Fruit fly (Drosophila melanogaster) whole organism, embryonic: ENCODE measurements around the gene CG10337.

ENCODE experiments used
- Aef1 ChIP-seq: fragments of 200-800 bp; sonication (Bioruptor generic); IDR thresholded peaks from 3 replicates; pipeline ENCODE4 v1.3.6; 2022; ENCODE audit warnings: missing biosample characterization, missing genetic modification characterization
- BtbVII ChIP-seq: fragments of 200-800 bp; sonication (Bioruptor generic); optimal IDR thresholded peaks from 3 replicates; lab custom pipeline; 2017; ENCODE audit warnings: missing biosample characterization, mild to moderate bottlenecking, missing genetic modification characterization
- CG10147 ChIP-seq: fragments of 200-800 bp; sonication (Bioruptor generic); optimal IDR thresholded peaks from 2 replicates; lab custom pipeline; 2019; ENCODE audit warnings: missing biosample characterization, mild to moderate bottlenecking, missing genetic modification characterization, moderate library complexity
- CG11560 ChIP-seq: fragments of 200-800 bp; sonication (Bioruptor generic); IDR thresholded peaks from 3 replicates; pipeline ENCODE4 v1.3.6; 2022; ENCODE audit warnings: missing biosample characterization, missing genetic modification characterization
- CG11695 ChIP-seq: fragments of 200-800 bp; sonication (Bioruptor generic); IDR thresholded peaks from 3 replicates; pipeline ENCODE4 v1.3.6; 2022; ENCODE audit warnings: missing biosample characterization, missing genetic modification characterization
- CG12744 ChIP-seq: fragments of 200-800 bp; sonication (Bioruptor generic); optimal IDR thresholded peaks from 2 replicates; lab custom pipeline; 2016; ENCODE audit warnings: missing biosample characterization, missing genetic modification characterization
- CG14441 ChIP-seq: fragments of 200-800 bp; sonication (Bioruptor generic); IDR thresholded peaks from 2 replicates; pipeline ENCODE4 v1.3.6; 2022; ENCODE audit warnings: missing biosample characterization, missing genetic modification characterization
- CG15479 ChIP-seq: fragments of 200-800 bp; sonication (Bioruptor generic); optimal IDR thresholded peaks from 3 replicates; lab custom pipeline; 2019; ENCODE audit warnings: missing biosample characterization, mild to moderate bottlenecking, missing genetic modification characterization, moderate library complexity
- CG18011 ChIP-seq: fragments of 200-800 bp; sonication (Bioruptor generic); optimal IDR thresholded peaks from 2 replicates; lab custom pipeline; 2017; ENCODE audit warnings: missing biosample characterization, missing genetic modification characterization, mild to moderate bottlenecking, moderate library complexity, missing genotype
- CG2116 ChIP-seq: fragments of 200-800 bp; sonication (Bioruptor generic); optimal IDR thresholded peaks from 3 replicates; lab custom pipeline; 2018; ENCODE audit warnings: missing biosample characterization, mild to moderate bottlenecking, missing genetic modification characterization
- CG2199 ChIP-seq: fragments of 200-800 bp; sonication (Bioruptor generic); IDR thresholded peaks from 3 replicates; pipeline ENCODE4 v1.3.6; 2022; ENCODE audit warnings: missing biosample characterization, missing genetic modification characterization
- CG30020 ChIP-seq: fragments of 200-800 bp; optimal IDR thresholded peaks from 2 replicates; lab custom pipeline; 2019; ENCODE audit warnings: missing biosample characterization, mild to moderate bottlenecking, missing genetic modification characterization, moderate library complexity
- CG32767 ChIP-seq: fragments of 200-800 bp; sonication (Bioruptor generic); IDR thresholded peaks from 2 replicates; pipeline ENCODE4 v1.3.6; 2022; ENCODE audit warnings: missing biosample characterization, missing genetic modification characterization
- CG32772 ChIP-seq: fragments of 200-800 bp; sonication (Bioruptor generic); IDR thresholded peaks from 2 replicates; pipeline ENCODE4 v1.3.6; 2022; ENCODE audit warnings: missing biosample characterization, missing genetic modification characterization
- CG4360 ChIP-seq: fragments of 200-800 bp; sonication (Bioruptor generic); IDR thresholded peaks from 2 replicates; pipeline ENCODE4 v1.3.6; 2022; ENCODE audit warnings: missing biosample characterization, missing genetic modification characterization
- CG6272 ChIP-seq: fragments of 200-800 bp; sonication (Bioruptor generic); IDR thresholded peaks from 2 replicates; pipeline ENCODE4 v1.3.6; 2022; ENCODE audit warnings: missing biosample characterization, missing genetic modification characterization
- CG9215 ChIP-seq: fragments of 200-800 bp; sonication (Bioruptor generic); IDR thresholded peaks from 2 replicates; pipeline ENCODE4 v1.3.6; 2022; ENCODE audit warnings: missing biosample characterization, missing genetic modification characterization
- Dip3 ChIP-seq: fragments of 200-800 bp; sonication (Bioruptor generic); optimal IDR thresholded peaks from 3 replicates; lab custom pipeline; 2016; ENCODE audit warnings: missing biosample characterization, missing genetic modification characterization
- Dll ChIP-seq: fragments of 200-800 bp; sonication (Bioruptor generic); IDR thresholded peaks from 4 replicates; pipeline ENCODE4 v1.3.6; 2022; ENCODE audit warnings: missing biosample characterization, missing genetic modification characterization; ENCODE audit not compliant: partially characterized antibody
- E2f1 ChIP-seq: fragments of 200-800 bp; sonication (Bioruptor generic); IDR thresholded peaks from 2 replicates; pipeline ENCODE4 v1.3.6; 2022; ENCODE audit warnings: missing biosample characterization, missing genetic modification characterization
- Ets65A ChIP-seq: fragments of 200-800 bp; sonication (Bioruptor generic); peaks from one replicate; lab custom pipeline; 2016; ENCODE audit warnings: missing biosample characterization, missing genetic modification characterization
- HLHmδ ChIP-seq: fragments of 200-800 bp; sonication (Bioruptor generic); optimal IDR thresholded peaks from 2 replicates; lab custom pipeline; 2018; ENCODE audit warnings: missing biosample characterization, mild to moderate bottlenecking, missing genetic modification characterization, moderate library complexity
- HmgD ChIP-seq: fragments of 200-800 bp; sonication (Bioruptor generic); optimal IDR thresholded peaks from 3 replicates; lab custom pipeline; 2016; ENCODE audit warnings: missing biosample characterization, missing genetic modification characterization
- Hr3 ChIP-seq: fragments of 200-800 bp; sonication (Bioruptor generic); optimal IDR thresholded peaks from 3 replicates; lab custom pipeline; 2016; ENCODE audit warnings: missing biosample characterization, missing genetic modification characterization
- NfI ChIP-seq: fragments of 200-800 bp; sonication (Bioruptor generic); optimal IDR thresholded peaks from 3 replicates; lab custom pipeline; 2018; ENCODE audit warnings: missing biosample characterization, mild to moderate bottlenecking, missing genetic modification characterization, moderate library complexity
- Pdp1 ChIP-seq, 2 experiments: fragments of 200-800 bp; sonication (Bioruptor generic); optimal IDR thresholded peaks; 3 replicates each; lab custom pipeline; 2016; ENCODE audit warnings: missing biosample characterization in 2 of 2, missing genetic modification characterization in 2 of 2, mild to moderate bottlenecking in 1 of 2, moderate library complexity in 1 of 2
- Ravus ChIP-seq: fragments of 200-800 bp; sonication (Bioruptor generic); IDR thresholded peaks from 2 replicates; pipeline ENCODE4 v1.3.6; 2022; ENCODE audit warnings: missing biosample characterization, missing genetic modification characterization
- Scr ChIP-seq: fragments of 200-800 bp; sonication (Bioruptor generic); IDR thresholded peaks from 2 replicates; pipeline ENCODE4 v1.3.6; 2022; ENCODE audit warnings: missing biosample characterization, missing genetic modification characterization; ENCODE audit not compliant: partially characterized antibody
- Six4 ChIP-seq: fragments of 200-800 bp; sonication (Bioruptor generic); optimal IDR thresholded peaks from 2 replicates; lab custom pipeline; 2016; ENCODE audit warnings: missing biosample characterization, missing genetic modification characterization
- Stat92E ChIP-seq, 3 experiments: fragments of >200 bp in 2 of 3; fragments of 200-800 bp in 1 of 3; sonication (Bioruptor generic) in 1 of 3; optimal IDR thresholded peaks; 2 replicates each; lab custom pipeline; 2017 to 2019; ENCODE audit warnings: missing biosample characterization in 3 of 3, missing genetic modification characterization in 3 of 3, mild to moderate bottlenecking in 1 of 3, moderate library complexity in 1 of 3
- Taf1 ChIP-seq: fragments of 200-800 bp; sonication (Bioruptor generic); IDR thresholded peaks from 2 replicates; pipeline ENCODE4 v1.3.6; 2022; ENCODE audit warnings: missing biosample characterization, missing genetic modification characterization
- chn ChIP-seq: fragments of 200-800 bp; sonication (Bioruptor generic); optimal IDR thresholded peaks from 2 replicates; lab custom pipeline; 2016; ENCODE audit warnings: missing biosample characterization, missing genetic modification characterization
- dimm ChIP-seq: fragments of 200-800 bp; sonication (Bioruptor generic); IDR thresholded peaks from 2 replicates; pipeline ENCODE4 v1.3.6; 2022; ENCODE audit warnings: missing biosample characterization, missing genetic modification characterization
- grau ChIP-seq: fragments of 200-800 bp; optimal IDR thresholded peaks from 3 replicates; lab custom pipeline; 2019; ENCODE audit warnings: missing biosample characterization, mild to moderate bottlenecking, missing genetic modification characterization, moderate library complexity
- grn ChIP-seq: fragments of 200-800 bp; sonication (Bioruptor generic); optimal IDR thresholded peaks from 3 replicates; lab custom pipeline; 2017; ENCODE audit warnings: missing biosample characterization, missing genetic modification characterization
- ham ChIP-seq: fragments of 200-800 bp; sonication (Bioruptor generic); IDR thresholded peaks from 2 replicates; pipeline ENCODE4 v1.3.6; 2022; ENCODE audit warnings: missing biosample characterization, missing genetic modification characterization
- hb ChIP-seq: fragments of 200-800 bp; sonication (Bioruptor generic); IDR thresholded peaks from 3 replicates; pipeline ENCODE4 v1.3.6; 2022; ENCODE audit warnings: missing biosample characterization, missing genetic modification characterization; ENCODE audit not compliant: partially characterized antibody
- hkb ChIP-seq, 2 experiments: fragments of 200-800 bp in 1 of 2; fragments of >200 bp in 1 of 2; sonication (Bioruptor generic) in 1 of 2; IDR thresholded peaks in 1 of 2; optimal IDR thresholded peaks in 1 of 2; 2 replicates each; pipeline versions ENCODE4 v1.3.6 to Lab custom; 2017 to 2022; ENCODE audit warnings: missing biosample characterization in 1 of 2, missing genetic modification characterization in 1 of 2
- klu ChIP-seq: fragments of 200-800 bp; sonication (Bioruptor generic); IDR thresholded peaks from 2 replicates; pipeline ENCODE4 v1.3.6; 2022; ENCODE audit warnings: missing biosample characterization, missing genetic modification characterization
- maf-S ChIP-seq: fragments of 200-800 bp; sonication (Bioruptor generic); optimal IDR thresholded peaks from 2 replicates; lab custom pipeline; 2016; ENCODE audit warnings: missing biosample characterization, missing genetic modification characterization
- org-1 ChIP-seq: fragments of 200-800 bp; sonication (Bioruptor generic); optimal IDR thresholded peaks from 2 replicates; lab custom pipeline; 2017; ENCODE audit warnings: missing biosample characterization, missing genetic modification characterization
- pb ChIP-seq: fragments of 200-800 bp; sonication (Bioruptor generic); optimal IDR thresholded peaks from 3 replicates; lab custom pipeline; 2016; ENCODE audit warnings: missing biosample characterization, missing genetic modification characterization
- pita ChIP-seq: fragments of 200-800 bp; sonication (Bioruptor generic); optimal IDR thresholded peaks from 2 replicates; lab custom pipeline; 2017; ENCODE audit warnings: missing biosample characterization, mild to moderate bottlenecking, missing genetic modification characterization
- repo ChIP-seq: fragments of 200-800 bp; sonication (Bioruptor generic); optimal IDR thresholded peaks from 2 replicates; lab custom pipeline; 2016; ENCODE audit warnings: missing biosample characterization, missing genetic modification characterization
- sim ChIP-seq: fragments of 200-800 bp; sonication (Bioruptor generic); IDR thresholded peaks from 2 replicates; pipeline ENCODE4 v1.3.6; 2022; ENCODE audit warnings: missing biosample characterization, missing genetic modification characterization
- slp2 ChIP-seq: fragments of 200-800 bp; sonication (Bioruptor generic); optimal IDR thresholded peaks from 2 replicates; lab custom pipeline; 2016; ENCODE audit warnings: missing biosample characterization, missing genetic modification characterization
- sug ChIP-seq: fragments of 200-800 bp; optimal IDR thresholded peaks from 2 replicates; lab custom pipeline; 2019; ENCODE audit warnings: missing biosample characterization, mild to moderate bottlenecking, missing genetic modification characterization, moderate library complexity
- tx ChIP-seq: fragments of 200-800 bp; sonication (Bioruptor generic); optimal IDR thresholded peaks from 2 replicates; lab custom pipeline; 2016; ENCODE audit warnings: missing biosample characterization, missing genetic modification characterization
- vfl ChIP-seq: fragments of 200-800 bp; sonication (Bioruptor generic); optimal IDR thresholded peaks from 2 replicates; lab custom pipeline; 2016; ENCODE audit warnings: missing biosample characterization, missing genetic modification characterization
- zfh1 ChIP-seq: fragments of 200-800 bp; sonication (Bioruptor generic); IDR thresholded peaks from 3 replicates; pipeline ENCODE4 v1.3.6; 2022; ENCODE audit warnings: missing biosample characterization, missing genetic modification characterization

The CG10337 gene

dm6 chr2L:19583926-19584392 lies 37.2 kb upstream of the CG10337 start, which contains the start of the genes PCNA2 and CG10366 (continued):
- TF ChIP-seq CG2116 (GFP tag; lab: Kevin White, UChicago), result peak; percentile 66
- TF ChIP-seq Six4 (GFP tag; lab: Kevin White, UChicago), result peak; percentile 44
- peak; percentile 27; the same call in 1 of the 2 replicates for TF ChIP-seq CG32772 (GFP tag; lab: Robert Waterston, UW)
- TF ChIP-seq HLHmδ (GFP tag; lab: Kevin White, UChicago), result no peak
- no peak for TF ChIP-seq sim (GFP tag; lab: Robert Waterston, UW)
- TF ChIP-seq CG14441, result peak; percentile 46; the same call in 1 of the 2 replicates
- TF ChIP-seq sug (tag; lab: Kevin White, UChicago), result peak; percentile 78
- peak; percentile 69 for TF ChIP-seq Dip3 (GFP tag; lab: Kevin White, UChicago)
- no peak for TF ChIP-seq hb (GFP tag; lab: Robert Waterston, UW)
- peak; percentile 34; the same call in 1 of the 3 replicates for TF ChIP-seq Aef1 (GFP tag; lab: Robert Waterston, UW)
- peak; percentile 32 for TF ChIP-seq pb (GFP tag; lab: Kevin White, UChicago)
- peak; percentile 65 for TF ChIP-seq CG9215 (GFP tag; lab: Robert Waterston, UW)
- 0 out of 4 replicates have a peak, but pooled peaks have one; percentile 43 for TF ChIP-seq Dll (GFP tag; lab: Robert Waterston, UW)
- no peak; the same call in 2 of the 3 replicates for TF ChIP-seq CG11695 (GFP tag; lab: Robert Waterston, UW)
- TF ChIP-seq HmgD, result peak; percentile 71
- TF ChIP-seq CG4360 (GFP tag; lab: Robert Waterston, UW), result no peak
- TF ChIP-seq CG18011 (GFP tag; lab: Kevin White, UChicago), result peak; percentile 60
- TF ChIP-seq chn (GFP tag; lab: Kevin White, UChicago), result peak; percentile 61
- peak; percentile 79 for TF ChIP-seq hkb (optimal IDR thresholded peaks at IDR 0.05; lab: Kevin White, UChicago)
- TF ChIP-seq hkb (GFP tag; IDR thresholded peaks at IDR 0.05; lab: Robert Waterston, UW), result 0 out of 2 replicates have a peak, but pooled peaks have one; percentile 23
- peak; percentile 70 for TF ChIP-seq vfl (GFP tag; lab: Kevin White, UChicago)
- TF ChIP-seq CG15479 (GFP tag; lab: Kevin White, UChicago), result no peak
- no peak; the same call in 1 of the 2 replicates for TF ChIP-seq Taf1 (GFP tag; lab: Robert Waterston, UW)
- TF ChIP-seq pita, result no peak
- TF ChIP-seq CG12744 (GFP tag; lab: Kevin White, UChicago), result peak; percentile 38
- no peak for TF ChIP-seq org-1 (GFP tag; lab: Kevin White, UChicago)
- TF ChIP-seq Ravus (GFP tag; lab: Robert Waterston, UW), result no peak
- peak; percentile 14 for TF ChIP-seq BtbVII (GFP tag; lab: Kevin White, UChicago)
- TF ChIP-seq grn (GFP tag; lab: Kevin White, UChicago), result no peak
- peak; percentile 43 for TF ChIP-seq CG10147 (GFP tag; lab: Kevin White, UChicago)
- TF ChIP-seq CG11560 (tag; lab: Robert Waterston, UW), result no peak
- TF ChIP-seq CG32767 (GFP tag; lab: Robert Waterston, UW), result peak; percentile 45; the same call in 1 of the 2 replicates
- TF ChIP-seq Pdp1 (GFP tag; optimal IDR thresholded peaks at IDR 0.05; lab: Kevin White, UChicago), result peak; percentile 45 to 80
- TF ChIP-seq tx (GFP tag; lab: Kevin White, UChicago), result peak; percentile 77
- TF ChIP-seq Hr3, result peak; percentile 59
- TF ChIP-seq CG30020 (tag; lab: Kevin White, UChicago), result peak; percentile 52
- peak; percentile 59 for TF ChIP-seq maf-S (GFP tag; lab: Kevin White, UChicago)
- TF ChIP-seq klu, result peak; percentile 25; the same call in 1 of the 2 replicates
- TF ChIP-seq ham, result no peak
- no peak for TF ChIP-seq E2f1
- peak; percentile 62 for TF ChIP-seq NfI (GFP tag; lab: Kevin White, UChicago)
- TF ChIP-seq repo (GFP tag; lab: Kevin White, UChicago), result peak; percentile 61
- no peak for TF ChIP-seq Stat92E (GFP tag; optimal IDR thresholded peaks at IDR 0.05; lab: Kevin White, UChicago)
- no peak for TF ChIP-seq CG6272 (GFP tag; lab: Robert Waterston, UW)
- peak; percentile 70; the same call in 2 of the 3 replicates for TF ChIP-seq zfh1
- peak; percentile 96 for TF ChIP-seq Ets65A
- TF ChIP-seq CG2199, result no peak
- peak; percentile 65 for TF ChIP-seq grau (tag; lab: Kevin White, UChicago)
- TF ChIP-seq Scr (GFP tag; lab: Robert Waterston, UW), result peak; percentile 57
- TF ChIP-seq slp2 (GFP tag; lab: Kevin White, UChicago), result peak; percentile 64
- no peak for TF ChIP-seq dimm
